Fruit fly (Drosophila melanogaster): ENCODE results near the gene Pink1.

- TF ChIP-seq pan (optimal IDR thresholded peaks at IDR 0.05) (no peak), CG8478 (optimal IDR thresholded peaks at IDR 0.05) (no peak), psq (optimal IDR thresholded peaks at IDR 0.05) (no peak)
These were observed 21.2 kb upstream of the Pink1 start for dm6 chrX:6662378-6662777.

Data from whole organism.